Worm (Caenorhabditis elegans) whole organism, L2 larva: ENCODE results near the gene T26H8.5.

ENCODE experiments used
- C34F6.9 ChIP-seq: fragments of 150-350 bp; optimal IDR thresholded peaks from 2 replicates; lab custom pipeline; 2014; ENCODE audit warnings: missing biosample characterization, missing genetic modification characterization
- F13H6.1 ChIP-seq: sonication (generic microtip); optimal IDR thresholded peaks from 2 replicates; lab custom pipeline; 2016; ENCODE audit warnings: missing genetic modification characterization, missing compliant biosample characterization
- aly-2 ChIP-seq: fragments of 150-350 bp; optimal IDR thresholded peaks from 2 replicates; lab custom pipeline; 2014; ENCODE audit warnings: missing biosample characterization, missing genetic modification characterization
- ceh-16 ChIP-seq: fragments of 150-350 bp; optimal IDR thresholded peaks from 2 replicates; lab custom pipeline; 2014; ENCODE audit warnings: missing biosample characterization, missing genetic modification characterization
- lin-11 ChIP-seq: fragments of 150-350 bp; sonication (generic microtip); optimal IDR thresholded peaks from 2 replicates; lab custom pipeline; 2014; ENCODE audit warnings: missing biosample characterization, missing genetic modification characterization, inconsistent platforms, mixed read lengths
- lsy-2 ChIP-seq, 2 experiments: fragments of 150-350 bp in 1 of 2; sonication (generic microtip) in 1 of 2; optimal IDR thresholded peaks; 2 replicates each; lab custom pipeline; 2014 to 2017; ENCODE audit warnings: missing biosample characterization in 2 of 2, missing genetic modification characterization in 2 of 2
- nhr-12 ChIP-seq: fragments of 150-350 bp; optimal IDR thresholded peaks from 2 replicates; lab custom pipeline; 2014; ENCODE audit warnings: missing biosample characterization, missing genetic modification characterization
- nhr-25 ChIP-seq: fragments of 150-350 bp; sonication (generic microtip); optimal IDR thresholded peaks from 3 replicates; lab custom pipeline; 2014; ENCODE audit warnings: missing biosample characterization, missing genetic modification characterization
- nhr-6 ChIP-seq: fragments of 150-350 bp; optimal IDR thresholded peaks from 2 replicates; lab custom pipeline; 2014; ENCODE audit warnings: missing biosample characterization, missing genetic modification characterization
- unc-55 ChIP-seq: fragments of 150-350 bp; sonication (generic microtip); optimal IDR thresholded peaks from 3 replicates; lab custom pipeline; 2014; ENCODE audit warnings: missing biosample characterization, missing genetic modification reagents, missing genetic modification characterization

- TF ChIP-seq nhr-6 (tag; lab: Kevin White, UChicago): no peak
- TF ChIP-seq unc-55 (GFP tag; lab: Kevin White, UChicago): no peak
- no peak for TF ChIP-seq nhr-12 (tag; lab: Kevin White, UChicago)
- TF ChIP-seq aly-2 (tag; lab: Kevin White, UChicago): no peak
- no peak for TF ChIP-seq ceh-16 (tag; lab: Kevin White, UChicago)
- no peak for TF ChIP-seq C34F6.9
- no peak for TF ChIP-seq lin-11 (tag; lab: Kevin White, UChicago)
- no peak for TF ChIP-seq nhr-25 (tag; lab: Kevin White, UChicago)
- no peak for TF ChIP-seq F13H6.1 (tag; lab: Kevin White, UChicago)
- no peak for TF ChIP-seq lsy-2 (tag; optimal IDR thresholded peaks at IDR 0.05; lab: Kevin White, UChicago)
Measured at ce11 chrV:15259049-15259448, 46.4 kb downstream of the T26H8.5 start, which contains the start of gene srsx-37.
